Fruit fly (Drosophila melanogaster): Measurements from ENCODE around the gene Xe7.

- TF ChIP-seq bab1 (GFP tag; optimal IDR thresholded peaks at IDR 0.05) = no peak
- no peak for TF ChIP-seq kay (GFP tag; ENCODE audit: borderline replicate concordance)
- no peak for TF ChIP-seq Mnt (GFP tag; optimal IDR thresholded peaks at IDR 0.05)
- TF ChIP-seq tj (GFP tag; optimal IDR thresholded peaks at IDR 0.05) = no peak
- no peak for TF ChIP-seq CG11617 (GFP tag; optimal IDR thresholded peaks at IDR 0.05)
- TF ChIP-seq Crg-1 (GFP tag; optimal IDR thresholded peaks at IDR 0.05) = no peak
- TF ChIP-seq pad (GFP tag; optimal IDR thresholded peaks at IDR 0.05) = no peak
- no peak for TF ChIP-seq cnc (optimal IDR thresholded peaks at IDR 0.05)
- no peak for TF ChIP-seq CG12768 (GFP tag; optimal IDR thresholded peaks at IDR 0.05)
- no peak for TF ChIP-seq ovo (GFP tag; optimal IDR thresholded peaks at IDR 0.05)
- no peak for TF ChIP-seq Clk (GFP tag; optimal IDR thresholded peaks at IDR 0.05)
- no peak for TF ChIP-seq Hr96 (GFP tag; optimal IDR thresholded peaks at IDR 0.05)
- no peak for TF ChIP-seq toe (GFP tag; optimal IDR thresholded peaks at IDR 0.05)
- TF ChIP-seq CG1620 (GFP tag; optimal IDR thresholded peaks at IDR 0.05) = no peak
Measured at dm6 chr3R:5691042-5691441, 21.9 kb upstream of the Xe7 start.

Measured in whole organism, adult.